Worm (Caenorhabditis elegans) whole organism, L4 larva: ENCODE results near the gene R53.4.

Experiments
- ama-1 ChIP-seq: fragments of 150-350 bp; optimal IDR thresholded peaks from 2 replicates; lab custom pipeline; 2014; ENCODE audit warnings: inconsistent platforms, mixed read lengths
- daf-19 ChIP-seq: fragments of 200-800 bp; sonication (Bioruptor generic); conservative IDR thresholded peaks from 2 replicates; pipeline ENCODE4 v1.3.6; 2022; ENCODE audit warnings: missing genetic modification characterization, missing compliant biosample characterization
- dpl-1 ChIP-seq: fragments of 150-350 bp; optimal IDR thresholded peaks from 2 replicates; lab custom pipeline; 2014; ENCODE audit warnings: missing biosample characterization, missing genetic modification reagents, missing genetic modification characterization

DNA sequence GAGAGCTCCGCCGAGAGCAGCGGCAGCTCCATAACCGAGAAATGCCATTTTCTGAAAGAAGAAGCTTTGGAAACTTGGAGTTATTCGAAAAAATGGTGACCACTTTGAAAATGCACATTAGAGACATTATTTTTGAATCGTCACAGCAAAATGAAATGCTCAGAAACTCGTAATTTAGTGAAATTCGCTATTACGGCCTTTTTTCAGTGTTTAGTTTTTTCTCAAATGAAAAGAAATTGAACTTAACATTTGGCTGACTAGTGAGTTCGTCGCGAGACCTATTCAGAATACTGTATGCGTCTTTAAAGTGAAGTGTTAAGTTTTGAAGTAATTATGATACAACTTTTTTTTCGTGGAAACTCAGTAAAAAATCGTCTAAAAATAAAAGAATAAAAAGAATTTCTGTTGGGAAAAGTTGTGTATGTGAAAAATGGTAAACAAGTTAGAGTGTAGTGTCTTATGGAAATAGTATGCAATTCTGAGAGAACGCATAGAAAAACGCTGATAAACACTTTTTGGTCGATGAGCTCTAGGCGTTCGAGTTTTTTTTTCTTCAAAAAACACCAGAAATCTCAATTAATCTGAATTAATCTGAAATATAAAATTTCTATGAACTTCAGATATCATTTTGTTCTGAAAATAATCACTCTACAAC is 2.7 kb upstream of the R53.4 start, which contains the start of gene R53.5:
- TF ChIP-seq dpl-1 (GFP tag; lab: Kevin White, UChicago) (no peak), daf-19 (GFP tag; lab: Robert Waterston, UW) (no peak), ama-1 (lab: Kevin White, UChicago) (no peak)
